Worm (Caenorhabditis elegans) whole organism, young adult: ENCODE results near the gene rsp-6.

Source experiments
- B0019.2 ChIP-seq: fragments of 200-800 bp; sonication (Bioruptor generic); conservative IDR thresholded peaks from 2 replicates; pipeline ENCODE4 v1.3.6; 2022; ENCODE audit warnings: missing genetic modification reagents, missing genetic modification characterization, missing compliant biosample characterization
- D2030.7 ChIP-seq: fragments of 200-800 bp; sonication (Bioruptor generic); IDR thresholded peaks from 2 replicates; pipeline ENCODE4 v1.3.6; 2022; ENCODE audit warnings: missing genetic modification reagents, missing genetic modification characterization, missing compliant biosample characterization
- F23B12.7 ChIP-seq: sonication (generic microtip); optimal IDR thresholded peaks from 2 replicates; lab custom pipeline; 2017; ENCODE audit warnings: missing genetic modification characterization, mild to moderate bottlenecking, missing compliant biosample characterization, antibody characterized with exemption, moderate library complexity; ENCODE audit not compliant: insufficient read depth
- F37B4.10 ChIP-seq: fragments of 200-800 bp; sonication (Bioruptor generic); IDR thresholded peaks from 2 replicates; pipeline ENCODE4 v1.3.6; 2022; ENCODE audit warnings: missing genetic modification characterization, missing compliant biosample characterization
- F49E8.2 ChIP-seq: sonication (generic microtip); optimal IDR thresholded peaks from 3 replicates; lab custom pipeline; 2017; ENCODE audit warnings: missing genetic modification characterization, mild to moderate bottlenecking, missing compliant biosample characterization, antibody characterized with exemption, moderate library complexity; ENCODE audit not compliant: insufficient read depth
- F52B5.7 ChIP-seq: sonication (generic microtip); optimal IDR thresholded peaks from 2 replicates; lab custom pipeline; 2016; ENCODE audit warnings: mild to moderate bottlenecking, missing genetic modification characterization, missing compliant biosample characterization
- F55B11.4 ChIP-seq: sonication (generic microtip); optimal IDR thresholded peaks from 2 replicates; lab custom pipeline; 2016; ENCODE audit warnings: missing compliant biosample characterization, missing genetic modification characterization, borderline replicate concordance; ENCODE audit not compliant: insufficient read depth
- K11D2.4 ChIP-seq: fragments of 200-800 bp; sonication (Bioruptor generic); IDR thresholded peaks from 2 replicates; pipeline ENCODE4 v1.3.6; 2022; ENCODE audit warnings: missing genetic modification reagents, missing genetic modification characterization, missing compliant biosample characterization
- K12H6.12 ChIP-seq: fragments of 200-800 bp; sonication (Bioruptor generic); optimal IDR thresholded peaks from 2 replicates; lab custom pipeline; 2018; ENCODE audit warnings: mild to moderate bottlenecking, missing genetic modification characterization, missing compliant biosample characterization
- T26A5.8 ChIP-seq: sonication (generic microtip); optimal IDR thresholded peaks from 2 replicates; lab custom pipeline; 2016; ENCODE audit warnings: missing genetic modification characterization, missing compliant biosample characterization
- Y53F4B.3 ChIP-seq: fragments of 200-800 bp; sonication (Bioruptor generic); IDR thresholded peaks from 2 replicates; pipeline ENCODE4 v1.3.6; 2022; ENCODE audit warnings: missing genetic modification reagents, missing genetic modification characterization, missing compliant biosample characterization
- aptf-2 ChIP-seq: fragments of 200-800 bp; sonication (Bioruptor generic); conservative IDR thresholded peaks from 2 replicates; pipeline ENCODE4 v1.3.6; 2022; ENCODE audit warnings: missing genetic modification reagents, missing genetic modification characterization, missing compliant biosample characterization
- athp-1 ChIP-seq: sonication (generic microtip); optimal IDR thresholded peaks from 2 replicates; lab custom pipeline; 2017; ENCODE audit warnings: mild to moderate bottlenecking, missing genetic modification characterization, missing compliant biosample characterization
- attf-3 ChIP-seq: fragments of 200-800 bp; sonication (Bioruptor generic); conservative IDR thresholded peaks from 2 replicates; pipeline ENCODE4 v1.3.6; 2022; ENCODE audit warnings: missing genetic modification reagents, missing genetic modification characterization, missing compliant biosample characterization
- bed-1 ChIP-seq: fragments of 200-800 bp; sonication (Bioruptor generic); IDR thresholded peaks from 2 replicates; pipeline ENCODE4 v1.3.6; 2022; ENCODE audit warnings: missing genetic modification reagents, missing genetic modification characterization, missing compliant biosample characterization
- ccch-3 ChIP-seq: fragments of 200-800 bp; sonication (Bioruptor generic); optimal IDR thresholded peaks from 2 replicates; lab custom pipeline; 2018; ENCODE audit warnings: mild to moderate bottlenecking, missing genetic modification characterization, missing compliant biosample characterization
- dox-1 ChIP-seq: fragments of 200-800 bp; sonication (Bioruptor generic); IDR thresholded peaks from 2 replicates; pipeline ENCODE4 v1.3.6; 2022; ENCODE audit warnings: missing genetic modification reagents, missing genetic modification characterization, missing compliant biosample characterization
- egrh-3 ChIP-seq: fragments of 200-800 bp; sonication (Bioruptor generic); IDR thresholded peaks from 2 replicates; pipeline ENCODE4 v1.3.6; 2022; ENCODE audit warnings: missing genetic modification reagents, missing genetic modification characterization, missing compliant biosample characterization
- fkh-3 ChIP-seq: sonication (generic microtip); optimal IDR thresholded peaks from 2 replicates; lab custom pipeline; 2016; ENCODE audit warnings: mild to moderate bottlenecking, missing genetic modification characterization, missing compliant biosample characterization
- hsf-1 ChIP-seq: fragments of 200-800 bp; sonication (Bioruptor generic); IDR thresholded peaks from 2 replicates; pipeline ENCODE4 v1.3.6; 2022; ENCODE audit warnings: missing genetic modification reagents, missing genetic modification characterization, missing compliant biosample characterization
- let-607 ChIP-seq, 2 experiments: fragments of 200-800 bp in 1 of 2; sonication (Bioruptor generic) in 1 of 2; sonication (generic microtip) in 1 of 2; optimal IDR thresholded peaks; 2 replicates each; lab custom pipeline; 2016 to 2018; ENCODE audit warnings: mild to moderate bottlenecking in 2 of 2, missing compliant biosample characterization in 2 of 2, missing genetic modification characterization in 2 of 2, moderate library complexity in 2 of 2, missing genotype in 1 of 2
- lin-26 ChIP-seq: fragments of 200-800 bp; sonication (Bioruptor generic); IDR thresholded peaks from 2 replicates; pipeline ENCODE4 v1.3.6; 2022; ENCODE audit warnings: missing genetic modification reagents, missing genetic modification characterization, missing compliant biosample characterization
- lin-35 ChIP-seq, 3 experiments: fragments of 150-350 bp in 2 of 3; sonication (generic microtip) in 1 of 3; optimal IDR thresholded peaks; 2 replicates each; lab custom pipeline; 2014 to 2018; ENCODE audit warnings: missing biosample characterization in 3 of 3, missing genetic modification characterization in 3 of 3, missing genetic modification reagents in 3 of 3
- lir-1 ChIP-seq: fragments of 200-800 bp; sonication (Bioruptor generic); conservative IDR thresholded peaks from 2 replicates; pipeline ENCODE4 v1.3.6; 2022; ENCODE audit warnings: missing genetic modification reagents, missing genetic modification characterization, missing compliant biosample characterization
- lsl-1 ChIP-seq: fragments of 200-800 bp; sonication (Bioruptor generic); optimal IDR thresholded peaks from 2 replicates; lab custom pipeline; 2018; ENCODE audit warnings: mild to moderate bottlenecking, missing genetic modification characterization, moderate library complexity, missing compliant biosample characterization
- madf-3 ChIP-seq: fragments of 200-800 bp; sonication (Bioruptor generic); IDR thresholded peaks from 2 replicates; pipeline ENCODE4 v1.3.6; 2022; ENCODE audit warnings: missing genetic modification reagents, missing genetic modification characterization, missing compliant biosample characterization
- mcd-1 ChIP-seq: fragments of 200-800 bp; sonication (Bioruptor generic); IDR thresholded peaks from 2 replicates; pipeline ENCODE4 v1.3.6; 2022; ENCODE audit warnings: missing genetic modification reagents, missing genetic modification characterization, missing compliant biosample characterization
- mel-28 ChIP-seq: sonication (generic microtip); optimal IDR thresholded peaks from 2 replicates; lab custom pipeline; 2016; ENCODE audit warnings: borderline replicate concordance, mild to moderate bottlenecking, missing genetic modification characterization, missing compliant biosample characterization
- mes-4 ChIP-seq: sonication (generic microtip); optimal IDR thresholded peaks from 2 replicates; lab custom pipeline; 2016; ENCODE audit warnings: missing genotype, missing genetic modification characterization, missing compliant biosample characterization
- mxl-1 ChIP-seq: sonication (generic microtip); optimal IDR thresholded peaks from 2 replicates; lab custom pipeline; 2016; ENCODE audit warnings: missing genetic modification characterization, missing compliant biosample characterization
- nfya-1 ChIP-seq: sonication (generic microtip); optimal IDR thresholded peaks from 2 replicates; lab custom pipeline; 2017; ENCODE audit warnings: antibody characterized with exemption, missing compliant biosample characterization, missing genetic modification characterization, borderline replicate concordance; ENCODE audit not compliant: insufficient read depth
- nfyb-1 ChIP-seq: fragments of 200-800 bp; sonication (Bioruptor generic); IDR thresholded peaks from 2 replicates; pipeline ENCODE4 v1.3.6; 2022; ENCODE audit warnings: missing genetic modification reagents, missing genetic modification characterization, missing compliant biosample characterization
- nhr-90 ChIP-seq: sonication (generic microtip); optimal IDR thresholded peaks from 2 replicates; lab custom pipeline; 2016; ENCODE audit warnings: missing genotype, mild to moderate bottlenecking, missing genetic modification characterization, missing compliant biosample characterization
- pha-4 ChIP-seq: fragments of 150-350 bp; sonication (generic microtip); optimal IDR thresholded peaks from 2 replicates; lab custom pipeline; 2014; ENCODE audit warnings: missing biosample characterization, missing genetic modification reagents, missing genetic modification characterization
- rec-8 ChIP-seq, 2 experiments: sonication (generic microtip); optimal IDR thresholded peaks; 2 replicates each; lab custom pipeline; 2016; ENCODE audit warnings: mild to moderate bottlenecking in 2 of 2, missing genetic modification characterization in 2 of 2, missing genetic modification reagents in 2 of 2, missing genotype in 2 of 2, missing biosample characterization in 1 of 2, missing compliant biosample characterization in 1 of 2, moderate library complexity in 1 of 2
- sea-2 ChIP-seq: fragments of 200-800 bp; sonication (Bioruptor generic); IDR thresholded peaks from 2 replicates; pipeline ENCODE4 v1.3.6; 2022; ENCODE audit warnings: missing genetic modification characterization, missing compliant biosample characterization
- snpc-1.1 ChIP-seq: sonication (generic microtip); optimal IDR thresholded peaks from 2 replicates; lab custom pipeline; 2017; ENCODE audit warnings: missing genetic modification characterization, mild to moderate bottlenecking, missing compliant biosample characterization, antibody characterized with exemption, moderate library complexity, missing genotype, missing genetic modification reagents; ENCODE audit not compliant: insufficient read depth
- snpc-1.3 ChIP-seq: sonication (generic microtip); optimal IDR thresholded peaks from 2 replicates; lab custom pipeline; 2017; ENCODE audit warnings: missing genetic modification characterization, mild to moderate bottlenecking, missing compliant biosample characterization, antibody characterized with exemption, moderate library complexity, missing genotype, missing genetic modification reagents; ENCODE audit not compliant: insufficient read depth
- snpc-4 ChIP-seq, 5 experiments: fragments of 150-350 bp in 1 of 5; sonication (generic microtip) in 4 of 5; optimal IDR thresholded peaks; 2 replicates each; lab custom pipeline; 2014 to 2018; ENCODE audit warnings: missing genetic modification characterization in 5 of 5, missing biosample characterization in 3 of 5, antibody characterized with exemption in 2 of 5, mild to moderate bottlenecking in 2 of 5, missing compliant biosample characterization in 2 of 5, missing genotype in 2 of 5, moderate library complexity in 2 of 5, missing genetic modification reagents in 1 of 5
- sptf-2 ChIP-seq: fragments of 200-800 bp; sonication (Bioruptor generic); optimal IDR thresholded peaks from 2 replicates; lab custom pipeline; 2018; ENCODE audit warnings: mild to moderate bottlenecking, missing genetic modification characterization, missing compliant biosample characterization
- tlf-1 ChIP-seq: fragments of 200-800 bp; sonication (Bioruptor generic); optimal IDR thresholded peaks from 2 replicates; lab custom pipeline; 2018; ENCODE audit warnings: mild to moderate bottlenecking, missing genetic modification characterization, missing compliant biosample characterization
- zim-3 ChIP-seq: sonication (generic microtip); optimal IDR thresholded peaks from 2 replicates; lab custom pipeline; 2017; ENCODE audit warnings: mild to moderate bottlenecking, missing genetic modification characterization, moderate library complexity, missing compliant biosample characterization
- ztf-22 ChIP-seq: fragments of 200-800 bp; sonication (Bioruptor generic); optimal IDR thresholded peaks from 2 replicates; lab custom pipeline; 2018; ENCODE audit warnings: mild to moderate bottlenecking, missing genetic modification characterization, moderate library complexity, missing compliant biosample characterization
- ztf-28 ChIP-seq: fragments of 200-800 bp; sonication (Bioruptor generic); IDR thresholded peaks from 2 replicates; pipeline ENCODE4 v1.3.6; 2022; ENCODE audit warnings: missing genetic modification reagents, missing genetic modification characterization, missing compliant biosample characterization
- ztf-3 ChIP-seq: fragments of 200-800 bp; sonication (Bioruptor generic); optimal IDR thresholded peaks from 2 replicates; lab custom pipeline; 2018; ENCODE audit warnings: mild to moderate bottlenecking, missing genetic modification characterization, missing compliant biosample characterization
- ztf-6 ChIP-seq: fragments of 200-800 bp; sonication (Bioruptor generic); IDR thresholded peaks from 2 replicates; pipeline ENCODE4 v1.3.6; 2022; ENCODE audit warnings: missing genetic modification reagents, missing genetic modification characterization, missing compliant biosample characterization

rsp-6 gene

ce11 chrIV:7800338-7800737, 9.3 kb upstream of the rsp-6 start (continued):
- TF ChIP-seq sptf-2 (no peak), mcd-1 (no peak), D2030.7 (GFP tag; lab: Robert Waterston, UW) (no peak), snpc-1.1 (tag; lab: Kevin White, UChicago) (peak; percentile 52), snpc-1.3 (tag; lab: Kevin White, UChicago) (peak; percentile 41), B0019.2 (GFP tag; lab: Robert Waterston, UW) (no peak), tlf-1 (GFP tag; lab: Kevin White, UChicago) (peak; percentile 43), aptf-2 (GFP tag; lab: Robert Waterston, UW) (no peak), lin-26 (GFP tag; lab: Robert Waterston, UW) (peak; percentile 66), lsl-1 (GFP tag; lab: Kevin White, UChicago) (peak; percentile 3), mel-28 (tag; lab: Kevin White, UChicago) (no peak), lin-35 (GFP tag; optimal IDR thresholded peaks at IDR 0.05; lab: Kevin White, UChicago) (no peak), madf-3 (GFP tag; lab: Robert Waterston, UW) (0 out of 2 replicates have a peak, but pooled peaks have one; percentile 60), ztf-3 (no peak), rec-8 (tag; optimal IDR thresholded peaks at IDR 0.05; lab: Kevin White, UChicago) (no peak), athp-1 (peak; percentile 80), nfya-1 (tag; lab: Kevin White, UChicago) (no peak), bed-1 (no peak), let-607 (tag; optimal IDR thresholded peaks at IDR 0.05; lab: Kevin White, UChicago) (no peak), F52B5.7 (tag; lab: Kevin White, UChicago) (no peak), mes-4 (tag; lab: Kevin White, UChicago) (no peak), hsf-1 (GFP tag; lab: Robert Waterston, UW) (no peak; the same call in none of the 2 replicates), F49E8.2 (tag; lab: Kevin White, UChicago) (peak; percentile 80), T26A5.8 (tag; lab: Kevin White, UChicago) (peak; percentile 20), lir-1 (GFP tag; lab: Robert Waterston, UW) (no peak), dox-1 (GFP tag; lab: Robert Waterston, UW) (no peak), F37B4.10 (no peak), K11D2.4 (no peak), egrh-3 (GFP tag; lab: Robert Waterston, UW) (no peak), snpc-4 (GFP tag; optimal IDR thresholded peaks at IDR 0.05; lab: Kevin White, UChicago) (peak; percentile 39), snpc-4 (tag; optimal IDR thresholded peaks at IDR 0.05; lab: Kevin White, UChicago) (peak in 2 of 4 experiments; percentile 21 to 42), ztf-6 (GFP tag; lab: Robert Waterston, UW) (no peak), nfyb-1 (GFP tag; lab: Robert Waterston, UW) (no peak), sea-2 (GFP tag; lab: Robert Waterston, UW) (no peak), Y53F4B.3 (GFP tag; lab: Robert Waterston, UW) (no peak), attf-3 (no peak), ccch-3 (no peak), fkh-3 (tag; lab: Kevin White, UChicago) (peak; percentile 65), pha-4 (no peak), K12H6.12 (tag; lab: Kevin White, UChicago) (no peak), F23B12.7 (tag; lab: Kevin White, UChicago) (no peak), nhr-90 (tag; lab: Kevin White, UChicago) (no peak), ztf-22 (no peak), ztf-28 (GFP tag; lab: Robert Waterston, UW) (no peak), mxl-1 (tag; lab: Kevin White, UChicago) (no peak), F55B11.4 (tag; lab: Kevin White, UChicago) (no peak), zim-3 (tag; lab: Kevin White, UChicago) (no peak)
